Worm (Caenorhabditis elegans) whole organism, L4 larva: ENCODE data around the gene sri-60.

Experiments used
- R02D3.7 ChIP-seq: fragments of 150-350 bp; sonication (generic microtip); optimal IDR thresholded peaks from 3 replicates; lab custom pipeline; 2014; ENCODE audit warnings: missing biosample characterization, missing genetic modification characterization
- dmd-6 ChIP-seq: fragments of 200-800 bp; sonication (Bioruptor generic); IDR thresholded peaks from 2 replicates; pipeline ENCODE4 v1.3.6; 2022; ENCODE audit warnings: missing genetic modification reagents, missing genetic modification characterization, missing compliant biosample characterization
- egl-27 ChIP-seq: sonication (generic microtip); optimal IDR thresholded peaks from 3 replicates; lab custom pipeline; 2017; ENCODE audit warnings: missing biosample characterization, missing genetic modification reagents, missing genetic modification characterization
- mdl-1 ChIP-seq, 2 experiments: fragments of 150-350 bp in 1 of 2; sonication (generic microtip) in 1 of 2; optimal IDR thresholded peaks; 2 replicates each; lab custom pipeline; 2014 to 2017; ENCODE audit warnings: missing biosample characterization in 2 of 2, missing genetic modification characterization in 2 of 2
- nhr-25 ChIP-seq: sonication (generic microtip); optimal IDR thresholded peaks from 2 replicates; lab custom pipeline; 2017; ENCODE audit warnings: missing genetic modification characterization, mild to moderate bottlenecking, missing compliant biosample characterization, antibody characterized with exemption, moderate library complexity, borderline replicate concordance; ENCODE audit not compliant: insufficient read depth
- unc-62 ChIP-seq, 3 experiments: fragments of 150-350 bp in 1 of 3; sonication (generic microtip); optimal IDR thresholded peaks in 2 of 3; peaks in 1 of 3; 1 replicate in 1 of 3; 2 replicates in 2 of 3; lab custom pipeline; 2014 to 2017; ENCODE audit warnings: missing biosample characterization in 3 of 3, missing genetic modification characterization in 3 of 3, missing genetic modification reagents in 3 of 3, missing genotype in 1 of 3

DNA sequence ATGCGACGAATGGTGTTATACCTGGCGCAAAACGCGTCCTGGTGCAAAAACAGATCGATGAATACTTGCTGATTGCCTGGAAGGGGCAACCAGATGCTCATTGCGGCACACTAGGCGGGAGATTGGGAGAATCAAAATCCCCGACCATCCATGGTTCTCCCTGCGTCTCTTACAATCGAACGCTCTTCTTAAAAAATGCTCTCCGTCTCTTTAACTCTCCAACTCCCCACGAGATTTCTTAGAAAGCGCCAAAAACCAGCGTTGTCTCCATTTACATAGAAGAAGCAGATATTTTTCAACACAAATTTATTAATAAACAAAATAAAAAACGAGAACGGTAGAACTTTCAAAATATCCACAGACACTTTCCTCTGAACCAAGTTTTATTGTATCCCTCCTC lies 21.5 kb downstream of the sri-60 start, which contains the start of gene F34D6.1:
- no peak for TF ChIP-seq mdl-1 (tag; optimal IDR thresholded peaks at IDR 0.05; lab: Kevin White, UChicago)
- TF ChIP-seq egl-27 (tag; lab: Kevin White, UChicago), result no peak
- TF ChIP-seq unc-62 (GFP tag; optimal IDR thresholded peaks at IDR 0.05 in 1 of 2; lab: Kevin White, UChicago), result no peak
- no peak for TF ChIP-seq unc-62 (tag; optimal IDR thresholded peaks at IDR 0.05; lab: Kevin White, UChicago)
- no peak for TF ChIP-seq R02D3.7 (tag; lab: Kevin White, UChicago)
- TF ChIP-seq dmd-6 (GFP tag; lab: Robert Waterston, UW), result no peak
- TF ChIP-seq nhr-25, result no peak
